Fruit fly (Drosophila melanogaster) whole organism, embryonic: Measurements from ENCODE around the gene CG32163.

ENCODE experiments used
- Atf3 ChIP-seq: fragments of 200-800 bp; sonication (Bioruptor generic); optimal IDR thresholded peaks from 3 replicates; lab custom pipeline; 2016; ENCODE audit warnings: missing biosample characterization, missing genetic modification characterization
- Atf6 ChIP-seq: fragments of 200-800 bp; sonication (Bioruptor generic); IDR thresholded peaks from 2 replicates; pipeline ENCODE4 v1.3.6; 2022; ENCODE audit warnings: missing biosample characterization, missing genetic modification characterization
- Blimp-1 ChIP-seq: fragments of 200-800 bp; sonication (Bioruptor generic); optimal IDR thresholded peaks from 3 replicates; lab custom pipeline; 2018; ENCODE audit warnings: missing biosample characterization, missing genetic modification characterization, mild to moderate bottlenecking, moderate library complexity, missing genetic modification reagents
- CG1024 ChIP-seq: fragments of 200-800 bp; sonication (Bioruptor generic); IDR thresholded peaks from 2 replicates; pipeline ENCODE4 v1.3.6; 2022; ENCODE audit warnings: missing biosample characterization, missing genetic modification characterization
- CG10267 ChIP-seq: fragments of 200-800 bp; sonication (Bioruptor generic); optimal IDR thresholded peaks from 2 replicates; lab custom pipeline; 2018; ENCODE audit warnings: missing biosample characterization, mild to moderate bottlenecking, missing genetic modification characterization, moderate library complexity
- CG10565 ChIP-seq: fragments of 200-800 bp; sonication (Bioruptor generic); optimal IDR thresholded peaks from 3 replicates; lab custom pipeline; 2016; ENCODE audit warnings: missing biosample characterization, mild to moderate bottlenecking, missing genetic modification characterization
- CG10979 ChIP-seq: fragments of 200-800 bp; sonication (Bioruptor generic); optimal IDR thresholded peaks from 2 replicates; lab custom pipeline; 2018; ENCODE audit warnings: missing biosample characterization, mild to moderate bottlenecking, missing genetic modification characterization, moderate library complexity
- CG11504 ChIP-seq: fragments of 200-800 bp; sonication (Bioruptor generic); optimal IDR thresholded peaks from 3 replicates; lab custom pipeline; 2019; ENCODE audit warnings: missing biosample characterization, mild to moderate bottlenecking, missing genetic modification characterization, moderate library complexity
- CG14860 ChIP-seq: fragments of 200-800 bp; sonication (Bioruptor generic); IDR thresholded peaks from 3 replicates; pipeline ENCODE4 v1.3.6; 2022; ENCODE audit warnings: missing biosample characterization, missing genetic modification characterization; ENCODE audit not compliant: partially characterized antibody
- CG1603 ChIP-seq: fragments of 200-800 bp; sonication (Bioruptor generic); optimal IDR thresholded peaks from 2 replicates; lab custom pipeline; 2019; ENCODE audit warnings: missing biosample characterization, mild to moderate bottlenecking, missing genetic modification characterization, moderate library complexity
- CG17328 ChIP-seq: fragments of 200-800 bp; sonication (Bioruptor generic); IDR thresholded peaks from 2 replicates; pipeline ENCODE4 v1.3.6; 2022; ENCODE audit warnings: missing biosample characterization, missing genetic modification characterization
- CG18476 ChIP-seq: fragments of 200-800 bp; sonication (Bioruptor generic); optimal IDR thresholded peaks from 2 replicates; lab custom pipeline; 2016; ENCODE audit warnings: missing biosample characterization, mild to moderate bottlenecking, missing genetic modification characterization
- CG18599 ChIP-seq: fragments of 200-800 bp; sonication (Bioruptor generic); optimal IDR thresholded peaks from 3 replicates; lab custom pipeline; 2017; ENCODE audit warnings: missing biosample characterization, missing genetic modification characterization, mild to moderate bottlenecking, moderate library complexity, missing genetic modification reagents
- CG2712 ChIP-seq: fragments of 200-800 bp; optimal IDR thresholded peaks from 3 replicates; lab custom pipeline; 2019; ENCODE audit warnings: missing biosample characterization, mild to moderate bottlenecking, missing genetic modification characterization, moderate library complexity
- CG32532 ChIP-seq: fragments of 200-800 bp; sonication (Bioruptor generic); IDR thresholded peaks from 2 replicates; pipeline ENCODE4 v1.3.6; 2022; ENCODE audit warnings: missing biosample characterization, missing genetic modification characterization
- CG4730 ChIP-seq: fragments of 200-800 bp; sonication (Bioruptor generic); IDR thresholded peaks from 2 replicates; pipeline ENCODE4 v1.3.6; 2022; ENCODE audit warnings: missing biosample characterization, missing genetic modification characterization
- CG7786 ChIP-seq: fragments of 200-800 bp; sonication (Bioruptor generic); optimal IDR thresholded peaks from 2 replicates; lab custom pipeline; 2016; ENCODE audit warnings: missing biosample characterization, missing genetic modification characterization
- CG8924 ChIP-seq: fragments of 200-800 bp; optimal IDR thresholded peaks from 3 replicates; lab custom pipeline; 2019; ENCODE audit warnings: missing biosample characterization, mild to moderate bottlenecking, missing genetic modification characterization, moderate library complexity
- CG9797 ChIP-seq: fragments of 200-800 bp; sonication (Bioruptor generic); optimal IDR thresholded peaks from 3 replicates; lab custom pipeline; 2018; ENCODE audit warnings: missing biosample characterization, mild to moderate bottlenecking, missing genetic modification characterization
- CG9932 ChIP-seq: fragments of 200-800 bp; sonication (Bioruptor generic); IDR thresholded peaks from 2 replicates; pipeline ENCODE4 v1.3.6; 2022; ENCODE audit warnings: missing biosample characterization, missing genetic modification characterization
- Dip2 ChIP-seq: fragments of 200-800 bp; sonication (Bioruptor generic); IDR thresholded peaks from 2 replicates; pipeline ENCODE4 v1.3.6; 2022; ENCODE audit warnings: missing biosample characterization, missing genetic modification characterization
- Ets65A ChIP-seq: fragments of 200-800 bp; sonication (Bioruptor generic); peaks from one replicate; lab custom pipeline; 2016; ENCODE audit warnings: missing biosample characterization, missing genetic modification characterization
- HHEX ChIP-seq: fragments of 200-800 bp; sonication (Bioruptor generic); optimal IDR thresholded peaks from 3 replicates; lab custom pipeline; 2017; ENCODE audit warnings: missing biosample characterization, mild to moderate bottlenecking, missing genetic modification characterization, missing genetic modification reagents
- Hr51 ChIP-seq, 2 experiments: fragments of 200-800 bp; sonication (Bioruptor generic); optimal IDR thresholded peaks; 2 replicates in 1 of 2; 3 replicates in 1 of 2; lab custom pipeline; 2016 to 2018; ENCODE audit warnings: missing biosample characterization in 2 of 2, missing genetic modification characterization in 2 of 2, mild to moderate bottlenecking in 1 of 2, moderate library complexity in 1 of 2
- Hsf ChIP-seq: fragments of 200-800 bp; sonication (Bioruptor generic); optimal IDR thresholded peaks from 3 replicates; lab custom pipeline; 2016; ENCODE audit warnings: missing biosample characterization, missing genetic modification characterization
- Med ChIP-seq: fragments of 200-800 bp; sonication (Bioruptor generic); peaks from one replicate; lab custom pipeline; 2016; ENCODE audit warnings: missing biosample characterization, missing genetic modification characterization, mild to moderate bottlenecking, inconsistent platforms, moderate library complexity
- NC2α ChIP-seq: fragments of 200-800 bp; sonication (Bioruptor generic); optimal IDR thresholded peaks from 2 replicates; lab custom pipeline; 2016; ENCODE audit warnings: missing biosample characterization, missing genetic modification characterization
- Neu2 ChIP-seq: fragments of 200-800 bp; sonication (Bioruptor generic); optimal IDR thresholded peaks from 3 replicates; lab custom pipeline; 2016; ENCODE audit warnings: missing biosample characterization, missing genetic modification characterization, borderline replicate concordance
- Opbp ChIP-seq: fragments of 200-800 bp; sonication (Bioruptor generic); IDR thresholded peaks from 3 replicates; pipeline ENCODE4 v1.3.6; 2022; ENCODE audit warnings: missing biosample characterization, missing genetic modification characterization; ENCODE audit not compliant: partially characterized antibody
- Poxn ChIP-seq: fragments of 200-800 bp; sonication (Bioruptor generic); IDR thresholded peaks from 2 replicates; pipeline ENCODE4 v1.3.6; 2022; ENCODE audit warnings: missing biosample characterization, missing genetic modification characterization
- Scr ChIP-seq: fragments of 200-800 bp; sonication (Bioruptor generic); IDR thresholded peaks from 2 replicates; pipeline ENCODE4 v1.3.6; 2022; ENCODE audit warnings: missing biosample characterization, missing genetic modification characterization; ENCODE audit not compliant: partially characterized antibody
- Stat92E ChIP-seq, 3 experiments: fragments of >200 bp in 2 of 3; fragments of 200-800 bp in 1 of 3; sonication (Bioruptor generic) in 1 of 3; optimal IDR thresholded peaks; 2 replicates each; lab custom pipeline; 2017 to 2019; ENCODE audit warnings: missing biosample characterization in 3 of 3, missing genetic modification characterization in 3 of 3, mild to moderate bottlenecking in 1 of 3, moderate library complexity in 1 of 3
- ac ChIP-seq: fragments of 200-800 bp; sonication (Bioruptor generic); optimal IDR thresholded peaks from 3 replicates; lab custom pipeline; 2017; ENCODE audit warnings: missing biosample characterization, mild to moderate bottlenecking, missing genetic modification characterization
- ara ChIP-seq: fragments of 200-800 bp; sonication (Bioruptor generic); IDR thresholded peaks from 2 replicates; pipeline ENCODE4 v1.3.6; 2022; ENCODE audit warnings: missing biosample characterization, missing genetic modification characterization
- dmrt99B ChIP-seq: fragments of 200-800 bp; sonication (Bioruptor generic); optimal IDR thresholded peaks from 2 replicates; lab custom pipeline; 2018; ENCODE audit warnings: missing biosample characterization, mild to moderate bottlenecking, missing genetic modification characterization, moderate library complexity
- en ChIP-seq: fragments of 200-800 bp; sonication (Bioruptor generic); optimal IDR thresholded peaks from 2 replicates; lab custom pipeline; 2016; ENCODE audit warnings: missing biosample characterization, missing genetic modification characterization
- fu2 ChIP-seq: fragments of 200-800 bp; sonication (Bioruptor generic); optimal IDR thresholded peaks from 2 replicates; lab custom pipeline; 2016; ENCODE audit warnings: missing biosample characterization, missing genetic modification characterization
- ham ChIP-seq: fragments of 200-800 bp; sonication (Bioruptor generic); IDR thresholded peaks from 2 replicates; pipeline ENCODE4 v1.3.6; 2022; ENCODE audit warnings: missing biosample characterization, missing genetic modification characterization
- hkb ChIP-seq, 2 experiments: fragments of 200-800 bp in 1 of 2; fragments of >200 bp in 1 of 2; sonication (Bioruptor generic) in 1 of 2; IDR thresholded peaks in 1 of 2; optimal IDR thresholded peaks in 1 of 2; 2 replicates each; pipeline versions ENCODE4 v1.3.6 to Lab custom; 2017 to 2022; ENCODE audit warnings: missing biosample characterization in 1 of 2, missing genetic modification characterization in 1 of 2
- kah ChIP-seq: fragments of 200-800 bp; sonication (Bioruptor generic); optimal IDR thresholded peaks from 2 replicates; lab custom pipeline; 2018; ENCODE audit warnings: missing biosample characterization, mild to moderate bottlenecking, missing genetic modification characterization
- lov ChIP-seq, 2 experiments: fragments of 200-800 bp in 1 of 2; fragments of >200 bp in 1 of 2; sonication (Bioruptor generic) in 1 of 2; IDR thresholded peaks in 1 of 2; optimal IDR thresholded peaks in 1 of 2; 2 replicates in 1 of 2; 3 replicates in 1 of 2; pipeline versions ENCODE4 v1.3.6 to Lab custom; 2017 to 2022; ENCODE audit warnings: missing biosample characterization in 1 of 2, missing genetic modification characterization in 1 of 2
- peb ChIP-seq: fragments of 200-800 bp; sonication (Bioruptor generic); IDR thresholded peaks from 2 replicates; pipeline ENCODE4 v1.3.6; 2022; ENCODE audit warnings: missing biosample characterization, missing genetic modification characterization
- phol ChIP-seq: fragments of 200-800 bp; sonication (Bioruptor generic); optimal IDR thresholded peaks from 3 replicates; lab custom pipeline; 2018; ENCODE audit warnings: missing biosample characterization, mild to moderate bottlenecking, missing genetic modification characterization, moderate library complexity
- psq ChIP-seq: fragments of 200-800 bp; sonication (Bioruptor generic); optimal IDR thresholded peaks from 2 replicates; lab custom pipeline; 2017; ENCODE audit warnings: missing biosample characterization, missing genetic modification characterization
- sens ChIP-seq: fragments of 200-800 bp; sonication (Bioruptor generic); peaks from one replicate; lab custom pipeline; 2016; ENCODE audit warnings: missing biosample characterization, missing genetic modification characterization
- sima ChIP-seq: fragments of 200-800 bp; sonication (Bioruptor generic); optimal IDR thresholded peaks from 2 replicates; lab custom pipeline; 2016; ENCODE audit warnings: missing biosample characterization, missing genetic modification characterization
- unpg ChIP-seq: fragments of 200-800 bp; sonication (Bioruptor generic); optimal IDR thresholded peaks from 3 replicates; lab custom pipeline; 2018; ENCODE audit warnings: missing biosample characterization, mild to moderate bottlenecking, missing genetic modification characterization, moderate library complexity
- zen ChIP-seq: fragments of 200-800 bp; sonication (Bioruptor generic); optimal IDR thresholded peaks from 3 replicates; lab custom pipeline; 2018; ENCODE audit warnings: missing biosample characterization, mild to moderate bottlenecking, missing genetic modification characterization, moderate library complexity
- zfh2 ChIP-seq: fragments of 200-800 bp; sonication (Bioruptor generic); optimal IDR thresholded peaks from 2 replicates; lab custom pipeline; 2016; ENCODE audit warnings: missing biosample characterization, missing genetic modification characterization

The CG32163 gene

dm6 chr3L:16563361-16563760 lies 23.6 kb upstream of the CG32163 start (continued):
- TF ChIP-seq sima (GFP tag; lab: Kevin White, UChicago): no peak
- TF ChIP-seq CG1603: peak; percentile 35
- 0 out of 3 replicates have a peak, but pooled peaks have one; percentile 8 for TF ChIP-seq Opbp (GFP tag; lab: Robert Waterston, UW)
- TF ChIP-seq ac: no peak
- no peak for TF ChIP-seq CG18599 (GFP tag; lab: Kevin White, UChicago)
- TF ChIP-seq Scr (GFP tag; lab: Robert Waterston, UW): 0 out of 2 replicates have a peak, but pooled peaks have one; percentile 8
- no peak for TF ChIP-seq psq (GFP tag; lab: Kevin White, UChicago)
- no peak for TF ChIP-seq Stat92E (GFP tag; optimal IDR thresholded peaks at IDR 0.05; lab: Kevin White, UChicago)
- TF ChIP-seq fu2 (GFP tag; lab: Kevin White, UChicago): no peak
- no peak for TF ChIP-seq NC2α (GFP tag; lab: Kevin White, UChicago)
- TF ChIP-seq CG10267 (tag; lab: Kevin White, UChicago): no peak
- TF ChIP-seq Dip2 (GFP tag; lab: Robert Waterston, UW): peak; percentile 94
- no peak for TF ChIP-seq CG17328 (GFP tag; lab: Robert Waterston, UW)
- TF ChIP-seq Blimp-1 (GFP tag; lab: Kevin White, UChicago): no peak
- TF ChIP-seq Atf3: no peak
- peak; percentile 3; the same call in 1 of the 2 replicates for TF ChIP-seq CG9932 (GFP tag; lab: Robert Waterston, UW)
- no peak for TF ChIP-seq ara
- TF ChIP-seq CG2712 (tag; lab: Kevin White, UChicago): no peak
- TF ChIP-seq, all 482 proteins: peak for 31

- no peak for TF ChIP-seq kah (GFP tag; lab: Kevin White, UChicago)
- TF ChIP-seq Hsf (GFP tag; lab: Kevin White, UChicago): peak; percentile 12
- TF ChIP-seq en (GFP tag; lab: Kevin White, UChicago): no peak
- TF ChIP-seq CG8924 (tag; lab: Kevin White, UChicago): no peak
- peak; percentile 39 for TF ChIP-seq CG11504 (tag; lab: Kevin White, UChicago)
- TF ChIP-seq CG10979 (tag; lab: Kevin White, UChicago): peak; percentile 43
- TF ChIP-seq CG10565 (GFP tag; lab: Kevin White, UChicago): no peak
- no peak for TF ChIP-seq CG7786
- peak; percentile 13 for TF ChIP-seq unpg (GFP tag; lab: Kevin White, UChicago)
- TF ChIP-seq CG18476 (GFP tag; lab: Kevin White, UChicago): no peak
- no peak for TF ChIP-seq CG4730 (GFP tag; lab: Robert Waterston, UW)
- TF ChIP-seq Med (GFP tag; lab: Kevin White, UChicago): peak; percentile 70
- no peak for TF ChIP-seq peb (GFP tag; lab: Robert Waterston, UW)
- no peak for TF ChIP-seq CG32532 (GFP tag; lab: Robert Waterston, UW)
- no peak for TF ChIP-seq CG9797
- no peak for TF ChIP-seq Ets65A (GFP tag; lab: Kevin White, UChicago)
- peak; percentile 19 for TF ChIP-seq Blimp-1 (GFP tag; lab: Kevin White, UChicago)
- TF ChIP-seq Neu2 (GFP tag; lab: Kevin White, UChicago): no peak
- no peak for TF ChIP-seq zfh2 (GFP tag; lab: Kevin White, UChicago)
- TF ChIP-seq dmrt99B (tag; lab: Kevin White, UChicago): peak; percentile 7
- TF ChIP-seq zen: peak; percentile 51
- TF ChIP-seq HHEX (GFP tag; lab: Kevin White, UChicago): no peak
- TF ChIP-seq phol (tag; lab: Kevin White, UChicago): peak; percentile 30
- no peak for TF ChIP-seq CG1024 (GFP tag; lab: Robert Waterston, UW)
- TF ChIP-seq ham (GFP tag; lab: Robert Waterston, UW): no peak
- peak; percentile 25; the same call in 1 of the 2 replicates for TF ChIP-seq Atf6 (GFP tag; lab: Robert Waterston, UW)
- TF ChIP-seq Hr51 (GFP tag; optimal IDR thresholded peaks at IDR 0.05; lab: Kevin White, UChicago): peak in 1 of 2 experiments; percentile 32
- no peak for TF ChIP-seq CG14860
- no peak for TF ChIP-seq Poxn (GFP tag; lab: Robert Waterston, UW)
- TF ChIP-seq sens (GFP tag; lab: Kevin White, UChicago): peak; percentile 68
- no peak for TF ChIP-seq lov (optimal IDR thresholded peaks at IDR 0.05; lab: Kevin White, UChicago)
- no peak for TF ChIP-seq lov (GFP tag; IDR thresholded peaks at IDR 0.05; lab: Robert Waterston, UW)
- no peak for TF ChIP-seq hkb (optimal IDR thresholded peaks at IDR 0.05; lab: Kevin White, UChicago)
- TF ChIP-seq hkb (GFP tag; IDR thresholded peaks at IDR 0.05; lab: Robert Waterston, UW): peak; percentile 49; the same call in 1 of the 2 replicates
Observed at dm6 chr3L:16566093-16566492, 20.9 kb upstream of the CG32163 start.
